Worm (Caenorhabditis elegans) whole organism, L3 larva: ENCODE data around the gene srz-99.

ENCODE experiments used
- aly-2 ChIP-seq: fragments of 150-350 bp; optimal IDR thresholded peaks from 2 replicates; lab custom pipeline; 2014; ENCODE audit warnings: missing biosample characterization, missing genetic modification characterization
- ama-1 ChIP-seq: fragments of 150-350 bp; optimal IDR thresholded peaks from 2 replicates; lab custom pipeline; 2018
- ceh-16 ChIP-seq: sonication (generic microtip); optimal IDR thresholded peaks from 2 replicates; lab custom pipeline; 2017; ENCODE audit warnings: missing biosample characterization, missing genetic modification characterization
- nhr-25 ChIP-seq: sonication (generic microtip); optimal IDR thresholded peaks from 2 replicates; lab custom pipeline; 2017; ENCODE audit warnings: missing biosample characterization, missing genetic modification characterization
- skn-1 ChIP-seq: fragments of 150-350 bp; optimal IDR thresholded peaks from 2 replicates; lab custom pipeline; 2014; ENCODE audit warnings: missing biosample characterization, missing genetic modification characterization
- unc-39 ChIP-seq: sonication (generic microtip); optimal IDR thresholded peaks from 4 replicates; lab custom pipeline; 2017; ENCODE audit warnings: missing biosample characterization, missing genetic modification characterization
- unc-62 ChIP-seq: fragments of 150-350 bp; sonication (generic microtip); optimal IDR thresholded peaks from 4 replicates; lab custom pipeline; 2014; ENCODE audit warnings: missing biosample characterization, missing genetic modification reagents, missing genetic modification characterization
- zag-1 ChIP-seq: fragments of 150-350 bp; optimal IDR thresholded peaks from 2 replicates; lab custom pipeline; 2014; ENCODE audit warnings: missing biosample characterization, missing genetic modification characterization

DNA sequence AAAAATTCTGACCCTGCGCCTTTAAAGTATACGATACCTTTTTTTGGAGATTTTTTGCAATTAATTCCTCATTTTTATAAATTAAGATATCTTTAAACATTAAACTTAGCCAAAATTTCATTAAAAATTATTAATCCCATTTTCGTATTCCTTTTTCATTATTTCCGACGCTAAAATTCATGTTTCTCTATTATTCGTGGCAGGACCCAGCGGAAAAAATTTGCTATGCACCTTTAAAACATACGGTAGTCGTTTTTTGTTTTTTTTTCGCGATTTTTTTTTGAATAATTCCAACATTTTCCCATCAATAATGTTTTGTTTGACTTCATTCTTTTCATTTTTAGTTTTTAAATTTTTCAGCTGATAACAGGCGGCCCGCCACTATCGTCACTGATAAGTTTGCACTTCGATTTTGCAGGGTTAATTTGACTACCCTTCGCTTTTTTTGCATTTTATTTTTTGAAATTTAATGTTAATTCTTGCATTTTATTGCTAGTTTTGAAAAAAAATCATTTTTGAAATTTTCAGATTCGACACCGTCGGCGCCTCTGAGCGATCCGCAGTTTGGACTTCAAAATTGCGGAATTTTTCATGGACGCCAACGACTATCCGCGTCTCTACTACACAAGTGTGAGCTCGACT, 17.1 kb downstream of the srz-99 start, which contains the start of gene dkf-2:
- no peak for TF ChIP-seq unc-39 (tag; lab: Kevin White, UChicago)
- no peak for TF ChIP-seq ceh-16
- no peak for TF ChIP-seq skn-1
- TF ChIP-seq ama-1, result no peak
- TF ChIP-seq unc-62 (GFP tag; lab: Kevin White, UChicago), result no peak
- TF ChIP-seq aly-2 (tag; lab: Kevin White, UChicago), result no peak
- TF ChIP-seq zag-1 (tag; lab: Kevin White, UChicago), result no peak
- no peak for TF ChIP-seq nhr-25
